Fruit fly (Drosophila melanogaster) whole organism, embryonic: Measurements from ENCODE around the gene CG10365.
A peak's percentile ranks its signal among the peaks of the same experiment; 100 is the strongest.

Source experiments
- Bdp1 ChIP-seq: fragments of 200-800 bp; sonication (Bioruptor generic); optimal IDR thresholded peaks from 3 replicates; lab custom pipeline; 2016; ENCODE audit warnings: missing biosample characterization, missing genetic modification characterization
- CG10543 ChIP-seq: fragments of 200-800 bp; sonication (Bioruptor generic); optimal IDR thresholded peaks from 3 replicates; lab custom pipeline; 2017; ENCODE audit warnings: missing biosample characterization, mild to moderate bottlenecking, missing genetic modification characterization, moderate library complexity
- CG11093 ChIP-seq: fragments of 200-800 bp; sonication (Bioruptor generic); IDR thresholded peaks from 3 replicates; pipeline ENCODE4 v1.3.6; 2022; ENCODE audit warnings: missing biosample characterization, missing genetic modification characterization
- CG11247 ChIP-seq: fragments of 200-800 bp; sonication (Bioruptor generic); IDR thresholded peaks from 2 replicates; pipeline ENCODE4 v1.3.6; 2022; ENCODE audit warnings: missing biosample characterization, missing genetic modification characterization
- CG11398 ChIP-seq: fragments of 200-800 bp; sonication (Bioruptor generic); optimal IDR thresholded peaks from 2 replicates; lab custom pipeline; 2016; ENCODE audit warnings: missing biosample characterization, missing genetic modification characterization
- CG11456 ChIP-seq: fragments of 200-800 bp; sonication (Bioruptor generic); IDR thresholded peaks from 3 replicates; pipeline ENCODE4 v1.3.6; 2022; ENCODE audit warnings: missing biosample characterization, missing genetic modification characterization
- CG11504 ChIP-seq: fragments of 200-800 bp; sonication (Bioruptor generic); optimal IDR thresholded peaks from 3 replicates; lab custom pipeline; 2019; ENCODE audit warnings: missing biosample characterization, mild to moderate bottlenecking, missing genetic modification characterization, moderate library complexity
- CG13624 ChIP-seq: fragments of 200-800 bp; sonication (Bioruptor generic); optimal IDR thresholded peaks from 2 replicates; lab custom pipeline; 2016; ENCODE audit warnings: missing biosample characterization, missing genetic modification characterization
- CG1603 ChIP-seq: fragments of 200-800 bp; sonication (Bioruptor generic); optimal IDR thresholded peaks from 2 replicates; lab custom pipeline; 2019; ENCODE audit warnings: missing biosample characterization, mild to moderate bottlenecking, missing genetic modification characterization, moderate library complexity
- CG16779 ChIP-seq: fragments of 200-800 bp; sonication (Bioruptor generic); IDR thresholded peaks from 2 replicates; pipeline ENCODE4 v1.3.6; 2022; ENCODE audit warnings: missing biosample characterization, missing genetic modification characterization
- CG17568 ChIP-seq: fragments of 200-800 bp; sonication (Bioruptor generic); optimal IDR thresholded peaks from 2 replicates; lab custom pipeline; 2018; ENCODE audit warnings: missing biosample characterization, mild to moderate bottlenecking, missing genetic modification characterization, moderate library complexity
- CG17612 ChIP-seq: fragments of 200-800 bp; sonication (Bioruptor generic); IDR thresholded peaks from 2 replicates; pipeline ENCODE4 v1.3.6; 2022; ENCODE audit warnings: missing biosample characterization, missing genetic modification characterization
- CG1832 ChIP-seq: fragments of 200-800 bp; sonication (Bioruptor generic); optimal IDR thresholded peaks from 2 replicates; lab custom pipeline; 2017; ENCODE audit warnings: missing biosample characterization, mild to moderate bottlenecking, missing genetic modification characterization, inconsistent platforms
- CG2129 ChIP-seq: fragments of 200-800 bp; sonication (Bioruptor generic); IDR thresholded peaks from 2 replicates; pipeline ENCODE4 v1.3.6; 2022; ENCODE audit warnings: missing biosample characterization, missing genetic modification characterization; ENCODE audit not compliant: partially characterized antibody
- CG2202 ChIP-seq: fragments of 200-800 bp; sonication (Bioruptor generic); optimal IDR thresholded peaks from 2 replicates; lab custom pipeline; 2018; ENCODE audit warnings: missing biosample characterization, mild to moderate bottlenecking, missing genetic modification characterization
- CG33213 ChIP-seq: fragments of 200-800 bp; sonication (Bioruptor generic); optimal IDR thresholded peaks from 3 replicates; lab custom pipeline; 2016; ENCODE audit warnings: missing biosample characterization, missing genetic modification characterization
- CG3838 ChIP-seq: fragments of 200-800 bp; sonication (Bioruptor generic); optimal IDR thresholded peaks from 3 replicates; lab custom pipeline; 2016; ENCODE audit warnings: missing biosample characterization, missing genetic modification characterization
- CG8388 ChIP-seq: fragments of 200-800 bp; sonication (Bioruptor generic); optimal IDR thresholded peaks from 2 replicates; lab custom pipeline; 2019; ENCODE audit warnings: missing biosample characterization, mild to moderate bottlenecking, missing genetic modification characterization, moderate library complexity
- CG9437 ChIP-seq: fragments of 200-800 bp; sonication (Bioruptor generic); optimal IDR thresholded peaks from 2 replicates; lab custom pipeline; 2018; ENCODE audit warnings: missing biosample characterization, mild to moderate bottlenecking, missing genetic modification characterization
- D19B ChIP-seq: fragments of 200-800 bp; sonication (Bioruptor generic); optimal IDR thresholded peaks from 2 replicates; lab custom pipeline; 2017; ENCODE audit warnings: missing biosample characterization, mild to moderate bottlenecking, missing genetic modification characterization
- E2f1 ChIP-seq: fragments of 200-800 bp; sonication (Bioruptor generic); IDR thresholded peaks from 2 replicates; pipeline ENCODE4 v1.3.6; 2022; ENCODE audit warnings: missing biosample characterization, missing genetic modification characterization
- E2f2 ChIP-seq: fragments of 200-800 bp; sonication (Bioruptor generic); IDR thresholded peaks from 2 replicates; pipeline ENCODE4 v1.3.6; 2022; ENCODE audit warnings: missing biosample characterization, missing genetic modification characterization
- Fer3 ChIP-seq: fragments of 200-800 bp; sonication (Bioruptor generic); optimal IDR thresholded peaks from 2 replicates; lab custom pipeline; 2018; ENCODE audit warnings: missing biosample characterization, mild to moderate bottlenecking, missing genetic modification characterization, moderate library complexity
- H15 ChIP-seq: fragments of 200-800 bp; sonication (Bioruptor generic); IDR thresholded peaks from 3 replicates; pipeline ENCODE4 v1.3.6; 2022; ENCODE audit warnings: missing biosample characterization, missing genetic modification characterization
- HLH54F ChIP-seq: fragments of 200-800 bp; sonication (Bioruptor generic); optimal IDR thresholded peaks from 3 replicates; lab custom pipeline; 2016; ENCODE audit warnings: missing biosample characterization, missing genetic modification characterization
- Hand ChIP-seq: fragments of 200-800 bp; sonication (Bioruptor generic); optimal IDR thresholded peaks from 2 replicates; lab custom pipeline; 2017; ENCODE audit warnings: mild to moderate bottlenecking, missing biosample characterization, missing genetic modification reagents, missing genetic modification characterization
- Nf-YC ChIP-seq: fragments of 200-800 bp; optimal IDR thresholded peaks from 3 replicates; lab custom pipeline; 2019; ENCODE audit warnings: missing biosample characterization, mild to moderate bottlenecking, missing genetic modification characterization, moderate library complexity
- Oaz ChIP-seq: fragments of 200-800 bp; sonication (Bioruptor generic); IDR thresholded peaks from 2 replicates; pipeline ENCODE4 v1.3.6; 2022; ENCODE audit warnings: missing biosample characterization, missing genetic modification characterization
- Opbp ChIP-seq: fragments of 200-800 bp; sonication (Bioruptor generic); IDR thresholded peaks from 3 replicates; pipeline ENCODE4 v1.3.6; 2022; ENCODE audit warnings: missing biosample characterization, missing genetic modification characterization; ENCODE audit not compliant: partially characterized antibody
- Poxn ChIP-seq: fragments of 200-800 bp; sonication (Bioruptor generic); IDR thresholded peaks from 2 replicates; pipeline ENCODE4 v1.3.6; 2022; ENCODE audit warnings: missing biosample characterization, missing genetic modification characterization
- Ravus ChIP-seq: fragments of 200-800 bp; sonication (Bioruptor generic); IDR thresholded peaks from 2 replicates; pipeline ENCODE4 v1.3.6; 2022; ENCODE audit warnings: missing biosample characterization, missing genetic modification characterization
- Rfx ChIP-seq: fragments of 200-800 bp; sonication (Bioruptor generic); IDR thresholded peaks from 2 replicates; pipeline ENCODE4 v1.3.6; 2022; ENCODE audit warnings: missing biosample characterization, missing genetic modification characterization
- Side ChIP-seq: fragments of 200-800 bp; sonication (Bioruptor generic); optimal IDR thresholded peaks from 2 replicates; lab custom pipeline; 2016; ENCODE audit warnings: missing biosample characterization, missing genetic modification characterization
- amos ChIP-seq: fragments of 200-800 bp; sonication (Bioruptor generic); IDR thresholded peaks from 2 replicates; pipeline ENCODE4 v1.3.6; 2022; ENCODE audit warnings: missing biosample characterization, missing genetic modification characterization; ENCODE audit not compliant: partially characterized antibody
- bab2 ChIP-seq: fragments of 200-800 bp; sonication (Bioruptor generic); optimal IDR thresholded peaks from 2 replicates; lab custom pipeline; 2016; ENCODE audit warnings: missing biosample characterization, missing genetic modification characterization
- bowl ChIP-seq: fragments of 200-800 bp; sonication (Bioruptor generic); IDR thresholded peaks from 2 replicates; pipeline ENCODE4 v1.3.6; 2022; ENCODE audit warnings: missing biosample characterization, missing genetic modification characterization
- br ChIP-seq: fragments of >200 bp; optimal IDR thresholded peaks from 2 replicates; lab custom pipeline; 2017
- disco-r ChIP-seq: fragments of 200-800 bp; sonication (Bioruptor generic); optimal IDR thresholded peaks from 2 replicates; lab custom pipeline; 2016; ENCODE audit warnings: missing biosample characterization, missing genetic modification characterization
- esg ChIP-seq: fragments of 200-800 bp; sonication (Bioruptor generic); conservative IDR thresholded peaks from 2 replicates; pipeline ENCODE4 v1.3.6; 2022; ENCODE audit warnings: missing biosample characterization, missing genetic modification characterization
- gro ChIP-seq: fragments of 200-800 bp; sonication (Bioruptor generic); optimal IDR thresholded peaks from 2 replicates; lab custom pipeline; 2016; ENCODE audit warnings: missing biosample characterization, missing genetic modification characterization
- kah ChIP-seq: fragments of 200-800 bp; sonication (Bioruptor generic); optimal IDR thresholded peaks from 2 replicates; lab custom pipeline; 2018; ENCODE audit warnings: missing biosample characterization, mild to moderate bottlenecking, missing genetic modification characterization
- knrl ChIP-seq: fragments of 200-800 bp; sonication (Bioruptor generic); IDR thresholded peaks from 3 replicates; pipeline ENCODE4 v1.3.6; 2022; ENCODE audit warnings: missing biosample characterization, missing genetic modification characterization; ENCODE audit not compliant: partially characterized antibody
- nerfin-1 ChIP-seq: fragments of 200-800 bp; sonication (Bioruptor generic); optimal IDR thresholded peaks from 3 replicates; lab custom pipeline; 2019; ENCODE audit warnings: missing biosample characterization, mild to moderate bottlenecking, missing genetic modification characterization, moderate library complexity
- nerfin-2 ChIP-seq: fragments of 200-800 bp; sonication (Bioruptor generic); IDR thresholded peaks from 2 replicates; pipeline ENCODE4 v1.3.6; 2022; ENCODE audit warnings: missing biosample characterization, missing genetic modification characterization; ENCODE audit not compliant: partially characterized antibody
- scrt ChIP-seq: fragments of 200-800 bp; sonication (Bioruptor generic); optimal IDR thresholded peaks from 2 replicates; lab custom pipeline; 2018; ENCODE audit warnings: missing biosample characterization, mild to moderate bottlenecking, missing genetic modification characterization, moderate library complexity
- sim ChIP-seq: fragments of 200-800 bp; sonication (Bioruptor generic); IDR thresholded peaks from 2 replicates; pipeline ENCODE4 v1.3.6; 2022; ENCODE audit warnings: missing biosample characterization, missing genetic modification characterization
- slou ChIP-seq: fragments of 200-800 bp; sonication (Bioruptor generic); optimal IDR thresholded peaks from 3 replicates; lab custom pipeline; 2016; ENCODE audit warnings: missing biosample characterization, missing genetic modification characterization
- ssp ChIP-seq: fragments of 200-800 bp; sonication (Bioruptor generic); IDR thresholded peaks from 2 replicates; pipeline ENCODE4 v1.3.6; 2022; ENCODE audit warnings: missing biosample characterization, missing genetic modification characterization
- tap ChIP-seq: fragments of 200-800 bp; optimal IDR thresholded peaks from 3 replicates; lab custom pipeline; 2019; ENCODE audit warnings: missing biosample characterization, mild to moderate bottlenecking, missing genetic modification characterization, moderate library complexity
- trh ChIP-seq: fragments of 200-800 bp; sonication (Bioruptor generic); optimal IDR thresholded peaks from 2 replicates; lab custom pipeline; 2016; ENCODE audit warnings: missing biosample characterization, missing genetic modification characterization
- tx ChIP-seq: fragments of 200-800 bp; sonication (Bioruptor generic); optimal IDR thresholded peaks from 2 replicates; lab custom pipeline; 2016; ENCODE audit warnings: missing biosample characterization, missing genetic modification characterization
- yki ChIP-seq: fragments of >200 bp; optimal IDR thresholded peaks from 3 replicates; lab custom pipeline; 2018

The CG10365 gene

dm6 chr3R:23713901-23714300, 9.2 kb upstream of the CG10365 start (continued):
- TF ChIP-seq Fer3 (tag; lab: Kevin White, UChicago) (peak; percentile 50), Ravus (GFP tag; lab: Robert Waterston, UW) (no peak), CG8388 (GFP tag; lab: Kevin White, UChicago) (peak; percentile 78), scrt (GFP tag; lab: Kevin White, UChicago) (peak; percentile 14), CG13624 (GFP tag; lab: Kevin White, UChicago) (peak; percentile 10), yki (lab: Kevin White, UChicago) (no peak), CG17568 (GFP tag; lab: Kevin White, UChicago) (peak; percentile 42), CG11456 (GFP tag; lab: Robert Waterston, UW) (no peak), Poxn (no peak), CG2129 (GFP tag; lab: Robert Waterston, UW) (no peak), amos (GFP tag; lab: Robert Waterston, UW) (no peak), nerfin-1 (tag; lab: Kevin White, UChicago) (peak; percentile 47), CG1832 (GFP tag; lab: Kevin White, UChicago) (no peak), E2f1 (GFP tag; lab: Robert Waterston, UW) (peak; percentile 50), gro (no peak), CG33213 (GFP tag; lab: Kevin White, UChicago) (peak; percentile 30), br (lab: Kevin White, UChicago) (no peak), CG11247 (no peak), CG3838 (GFP tag; lab: Kevin White, UChicago) (peak; percentile 26), Oaz (GFP tag; lab: Robert Waterston, UW) (peak; percentile 54), Nf-YC (tag; lab: Kevin White, UChicago) (no peak), CG2202 (tag; lab: Kevin White, UChicago) (peak; percentile 29), kah (GFP tag; lab: Kevin White, UChicago) (peak; percentile 38), HLH54F (GFP tag; lab: Kevin White, UChicago) (peak; percentile 9), Opbp (GFP tag; lab: Robert Waterston, UW) (no peak), bab2 (GFP tag; lab: Kevin White, UChicago) (peak; percentile 56), Bdp1 (GFP tag; lab: Kevin White, UChicago) (peak; percentile 41), CG11398 (no peak), E2f2 (GFP tag; lab: Robert Waterston, UW) (peak; percentile 39; the same call in 1 of the 2 replicates), CG1603 (peak; percentile 82), CG16779 (GFP tag; lab: Robert Waterston, UW) (no peak), esg (GFP tag; lab: Robert Waterston, UW) (peak; percentile 56), nerfin-2 (no peak), CG17612 (GFP tag; lab: Robert Waterston, UW) (no peak), bowl (GFP tag; lab: Robert Waterston, UW) (no peak), CG11093 (GFP tag; lab: Robert Waterston, UW) (no peak), tap (tag; lab: Kevin White, UChicago) (no peak), sim (no peak), Side (peak; percentile 56), knrl (GFP tag; lab: Robert Waterston, UW) (no peak), disco-r (GFP tag; lab: Kevin White, UChicago) (peak; percentile 0), slou (GFP tag; lab: Kevin White, UChicago) (no peak), ssp (0 out of 2 replicates have a peak, but pooled peaks have one; percentile 24), Rfx (GFP tag; lab: Robert Waterston, UW) (peak; percentile 33; the same call in 1 of the 2 replicates), H15 (GFP tag; lab: Robert Waterston, UW) (peak; percentile 26; the same call in 1 of the 3 replicates), trh (no peak), CG10543 (GFP tag; lab: Kevin White, UChicago) (no peak), CG9437 (peak; percentile 22), CG11504 (tag; lab: Kevin White, UChicago) (peak; percentile 65), D19B (GFP tag; lab: Kevin White, UChicago) (no peak), Hand (no peak), tx (GFP tag; lab: Kevin White, UChicago) (no peak)
